Fruit fly (Drosophila melanogaster) whole organism, embryonic: ENCODE measurements around the gene CG42342.

Source experiments
- Adf1 ChIP-seq: fragments of 200-800 bp; sonication (Bioruptor generic); IDR thresholded peaks from 2 replicates; pipeline ENCODE4 v1.3.6; 2022; ENCODE audit warnings: missing biosample characterization, missing genetic modification characterization
- Aef1 ChIP-seq: fragments of 200-800 bp; sonication (Bioruptor generic); IDR thresholded peaks from 3 replicates; pipeline ENCODE4 v1.3.6; 2022; ENCODE audit warnings: missing biosample characterization, missing genetic modification characterization
- CG10366 ChIP-seq: fragments of 200-800 bp; sonication (Bioruptor generic); IDR thresholded peaks from 2 replicates; pipeline ENCODE4 v1.3.6; 2022; ENCODE audit warnings: missing biosample characterization, missing genetic modification characterization
- CG11504 ChIP-seq: fragments of 200-800 bp; sonication (Bioruptor generic); optimal IDR thresholded peaks from 3 replicates; lab custom pipeline; 2019; ENCODE audit warnings: missing biosample characterization, mild to moderate bottlenecking, missing genetic modification characterization, moderate library complexity
- CG12659 ChIP-seq: fragments of 200-800 bp; sonication (Bioruptor generic); optimal IDR thresholded peaks from 3 replicates; lab custom pipeline; 2017; ENCODE audit warnings: mild to moderate bottlenecking, missing biosample characterization, missing genetic modification reagents, missing genetic modification characterization
- CG1647 ChIP-seq: fragments of 200-800 bp; sonication (Bioruptor generic); optimal IDR thresholded peaks from 3 replicates; lab custom pipeline; 2016; ENCODE audit warnings: missing biosample characterization, missing genetic modification characterization
- CG17912 ChIP-seq: fragments of 200-800 bp; sonication (Bioruptor generic); optimal IDR thresholded peaks from 2 replicates; lab custom pipeline; 2018; ENCODE audit warnings: missing biosample characterization, mild to moderate bottlenecking, missing genetic modification characterization
- CG18599 ChIP-seq: fragments of 200-800 bp; sonication (Bioruptor generic); optimal IDR thresholded peaks from 3 replicates; lab custom pipeline; 2017; ENCODE audit warnings: missing biosample characterization, missing genetic modification characterization, mild to moderate bottlenecking, moderate library complexity, missing genetic modification reagents
- CG2889 ChIP-seq: fragments of 200-800 bp; sonication (Bioruptor generic); IDR thresholded peaks from 3 replicates; pipeline ENCODE4 v1.3.6; 2022; ENCODE audit warnings: missing biosample characterization, missing genetic modification characterization
- CG32772 ChIP-seq: fragments of 200-800 bp; sonication (Bioruptor generic); IDR thresholded peaks from 2 replicates; pipeline ENCODE4 v1.3.6; 2022; ENCODE audit warnings: missing biosample characterization, missing genetic modification characterization
- CG34376 ChIP-seq: fragments of 200-800 bp; sonication (Bioruptor generic); optimal IDR thresholded peaks from 2 replicates; lab custom pipeline; 2018; ENCODE audit warnings: missing biosample characterization, mild to moderate bottlenecking, missing genetic modification characterization
- CG4424 ChIP-seq: fragments of 200-800 bp; sonication (Bioruptor generic); optimal IDR thresholded peaks from 3 replicates; lab custom pipeline; 2016; ENCODE audit warnings: missing biosample characterization, missing genetic modification characterization
- CG4707 ChIP-seq: fragments of 200-800 bp; sonication (Bioruptor generic); optimal IDR thresholded peaks from 2 replicates; lab custom pipeline; 2018; ENCODE audit warnings: missing biosample characterization, mild to moderate bottlenecking, missing genetic modification characterization, moderate library complexity
- CG4854 ChIP-seq: fragments of 200-800 bp; sonication (Bioruptor generic); optimal IDR thresholded peaks from 2 replicates; lab custom pipeline; 2016; ENCODE audit warnings: missing biosample characterization, missing genetic modification characterization, inconsistent platforms
- CG6765 ChIP-seq: fragments of 200-800 bp; sonication (Bioruptor generic); optimal IDR thresholded peaks from 3 replicates; lab custom pipeline; 2017; ENCODE audit warnings: missing biosample characterization, mild to moderate bottlenecking, missing genetic modification characterization
- CG6791 ChIP-seq: fragments of 200-800 bp; sonication (Bioruptor generic); IDR thresholded peaks from 3 replicates; pipeline ENCODE4 v1.3.6; 2022; ENCODE audit warnings: missing biosample characterization, missing genetic modification characterization; ENCODE audit not compliant: partially characterized antibody
- CG8290 ChIP-seq, 3 experiments: fragments of 200-800 bp; sonication (Bioruptor generic); optimal IDR thresholded peaks; 2 replicates each; lab custom pipeline; 2016 to 2019; ENCODE audit warnings: missing biosample characterization in 3 of 3, missing genetic modification characterization in 3 of 3, mild to moderate bottlenecking in 2 of 3, moderate library complexity in 1 of 3
- CTCF ChIP-seq: fragments of 200-800 bp; sonication (Bioruptor generic); optimal IDR thresholded peaks from 2 replicates; lab custom pipeline; 2017; ENCODE audit warnings: missing biosample characterization, mild to moderate bottlenecking, missing genetic modification characterization, moderate library complexity
- Camta ChIP-seq: fragments of 200-800 bp; sonication (Bioruptor generic); optimal IDR thresholded peaks from 2 replicates; lab custom pipeline; 2016; ENCODE audit warnings: missing biosample characterization, missing genetic modification characterization
- Chrac-16 ChIP-seq: fragments of 200-800 bp; sonication (Bioruptor generic); optimal IDR thresholded peaks from 3 replicates; lab custom pipeline; 2016; ENCODE audit warnings: missing biosample characterization, missing genetic modification characterization
- E2f1 ChIP-seq: fragments of 200-800 bp; sonication (Bioruptor generic); IDR thresholded peaks from 2 replicates; pipeline ENCODE4 v1.3.6; 2022; ENCODE audit warnings: missing biosample characterization, missing genetic modification characterization
- E2f2 ChIP-seq: fragments of 200-800 bp; sonication (Bioruptor generic); IDR thresholded peaks from 2 replicates; pipeline ENCODE4 v1.3.6; 2022; ENCODE audit warnings: missing biosample characterization, missing genetic modification characterization
- ERR ChIP-seq: fragments of 200-800 bp; sonication (Bioruptor generic); optimal IDR thresholded peaks from 2 replicates; lab custom pipeline; 2016; ENCODE audit warnings: missing biosample characterization, missing genetic modification characterization
- Hey ChIP-seq: fragments of 200-800 bp; sonication (Bioruptor generic); optimal IDR thresholded peaks from 3 replicates; lab custom pipeline; 2018; ENCODE audit warnings: missing biosample characterization, mild to moderate bottlenecking, missing genetic modification characterization
- Mad ChIP-seq: fragments of 200-800 bp; sonication (Bioruptor generic); optimal IDR thresholded peaks from 2 replicates; lab custom pipeline; 2016; ENCODE audit warnings: missing biosample characterization, missing genetic modification characterization
- NC2β ChIP-seq: fragments of 200-800 bp; sonication (Bioruptor generic); optimal IDR thresholded peaks from 2 replicates; lab custom pipeline; 2016; ENCODE audit warnings: missing biosample characterization, missing genetic modification characterization
- Nf-YA ChIP-seq: fragments of 200-800 bp; sonication (Bioruptor generic); IDR thresholded peaks from 2 replicates; pipeline ENCODE4 v1.3.6; 2022; ENCODE audit warnings: missing biosample characterization, missing genetic modification characterization
- Oli ChIP-seq: fragments of 200-800 bp; sonication (Bioruptor generic); optimal IDR thresholded peaks from 2 replicates; lab custom pipeline; 2018; ENCODE audit warnings: missing biosample characterization, mild to moderate bottlenecking, missing genetic modification characterization, moderate library complexity
- Rx ChIP-seq: fragments of 200-800 bp; sonication (Bioruptor generic); IDR thresholded peaks from 2 replicates; pipeline ENCODE4 v1.3.6; 2022; ENCODE audit warnings: missing biosample characterization, missing genetic modification characterization
- Sox100B ChIP-seq: fragments of 200-800 bp; sonication (Bioruptor generic); optimal IDR thresholded peaks from 3 replicates; lab custom pipeline; 2018; ENCODE audit warnings: missing biosample characterization, mild to moderate bottlenecking, missing genetic modification characterization
- Ssrp ChIP-seq: fragments of 200-800 bp; sonication (Bioruptor generic); optimal IDR thresholded peaks from 2 replicates; lab custom pipeline; 2018; ENCODE audit warnings: missing biosample characterization, mild to moderate bottlenecking, missing genetic modification characterization, moderate library complexity
- TFAM ChIP-seq: fragments of 200-800 bp; sonication (Bioruptor generic); optimal IDR thresholded peaks from 2 replicates; lab custom pipeline; 2017; ENCODE audit warnings: missing biosample characterization, missing genetic modification characterization, inconsistent platforms
- Xrp1 ChIP-seq: fragments of 200-800 bp; sonication (Bioruptor generic); IDR thresholded peaks from 2 replicates; pipeline ENCODE4 v1.3.6; 2022; ENCODE audit warnings: missing biosample characterization, missing genetic modification characterization
- ash1 ChIP-seq: fragments of 200-800 bp; sonication (Bioruptor generic); optimal IDR thresholded peaks from 2 replicates; lab custom pipeline; 2018; ENCODE audit warnings: missing biosample characterization, mild to moderate bottlenecking, missing genetic modification characterization
- chif ChIP-seq, 2 experiments: fragments of 200-800 bp; sonication (Bioruptor generic); optimal IDR thresholded peaks; 3 replicates each; lab custom pipeline; 2016; ENCODE audit warnings: missing biosample characterization in 2 of 2, missing genetic modification characterization in 2 of 2
- ci ChIP-seq: fragments of 200-800 bp; sonication (Bioruptor generic); IDR thresholded peaks from 3 replicates; pipeline ENCODE4 v1.3.6; 2022; ENCODE audit warnings: missing biosample characterization, missing genetic modification characterization
- dati ChIP-seq: fragments of 200-800 bp; sonication (Bioruptor generic); IDR thresholded peaks from 2 replicates; pipeline ENCODE4 v1.3.6; 2022; ENCODE audit warnings: missing biosample characterization, missing genetic modification characterization
- dysf ChIP-seq: fragments of 200-800 bp; sonication (Bioruptor generic); IDR thresholded peaks from 3 replicates; pipeline ENCODE4 v1.3.6; 2022; ENCODE audit warnings: missing biosample characterization, missing genetic modification characterization
- en ChIP-seq: fragments of 200-800 bp; sonication (Bioruptor generic); optimal IDR thresholded peaks from 2 replicates; lab custom pipeline; 2016; ENCODE audit warnings: missing biosample characterization, missing genetic modification characterization
- fu2 ChIP-seq: fragments of 200-800 bp; sonication (Bioruptor generic); optimal IDR thresholded peaks from 2 replicates; lab custom pipeline; 2016; ENCODE audit warnings: missing biosample characterization, missing genetic modification characterization
- gfzf ChIP-seq: fragments of 200-800 bp; sonication (Bioruptor generic); optimal IDR thresholded peaks from 2 replicates; lab custom pipeline; 2016; ENCODE audit warnings: missing biosample characterization, mild to moderate bottlenecking, missing genetic modification characterization, moderate library complexity
- kah ChIP-seq: fragments of 200-800 bp; sonication (Bioruptor generic); optimal IDR thresholded peaks from 2 replicates; lab custom pipeline; 2018; ENCODE audit warnings: missing biosample characterization, mild to moderate bottlenecking, missing genetic modification characterization
- luna ChIP-seq: fragments of 200-800 bp; sonication (Bioruptor generic); optimal IDR thresholded peaks from 2 replicates; lab custom pipeline; 2016; ENCODE audit warnings: missing biosample characterization, missing genetic modification characterization
- org-1 ChIP-seq: fragments of 200-800 bp; sonication (Bioruptor generic); optimal IDR thresholded peaks from 2 replicates; lab custom pipeline; 2017; ENCODE audit warnings: missing biosample characterization, missing genetic modification characterization
- pho ChIP-seq: fragments of 200-800 bp; sonication (Bioruptor generic); optimal IDR thresholded peaks from 2 replicates; lab custom pipeline; 2016; ENCODE audit warnings: missing biosample characterization, missing genetic modification characterization
- salm ChIP-seq: fragments of 200-800 bp; sonication (Bioruptor generic); optimal IDR thresholded peaks from 2 replicates; lab custom pipeline; 2018; ENCODE audit warnings: missing biosample characterization, mild to moderate bottlenecking, missing genetic modification characterization
- slbo ChIP-seq: fragments of 200-800 bp; sonication (Bioruptor generic); IDR thresholded peaks from 2 replicates; pipeline ENCODE4 v1.3.6; 2022; ENCODE audit warnings: missing biosample characterization, missing genetic modification characterization
- tap ChIP-seq: fragments of 200-800 bp; optimal IDR thresholded peaks from 3 replicates; lab custom pipeline; 2019; ENCODE audit warnings: missing biosample characterization, mild to moderate bottlenecking, missing genetic modification characterization, moderate library complexity
- unc-4 ChIP-seq: fragments of 200-800 bp; sonication (Bioruptor generic); IDR thresholded peaks from 2 replicates; pipeline ENCODE4 v1.3.6; 2022; ENCODE audit warnings: missing biosample characterization, missing genetic modification characterization; ENCODE audit not compliant: partially characterized antibody
- usp ChIP-seq: fragments of >200 bp; optimal IDR thresholded peaks from 2 replicates; lab custom pipeline; 2017; ENCODE audit warnings: missing biosample characterization, missing genetic modification characterization
- vfl ChIP-seq: fragments of 200-800 bp; sonication (Bioruptor generic); optimal IDR thresholded peaks from 2 replicates; lab custom pipeline; 2016; ENCODE audit warnings: missing biosample characterization, missing genetic modification characterization
- zfh2 ChIP-seq: fragments of 200-800 bp; sonication (Bioruptor generic); optimal IDR thresholded peaks from 2 replicates; lab custom pipeline; 2016; ENCODE audit warnings: missing biosample characterization, missing genetic modification characterization

CG42342 gene

DNA sequence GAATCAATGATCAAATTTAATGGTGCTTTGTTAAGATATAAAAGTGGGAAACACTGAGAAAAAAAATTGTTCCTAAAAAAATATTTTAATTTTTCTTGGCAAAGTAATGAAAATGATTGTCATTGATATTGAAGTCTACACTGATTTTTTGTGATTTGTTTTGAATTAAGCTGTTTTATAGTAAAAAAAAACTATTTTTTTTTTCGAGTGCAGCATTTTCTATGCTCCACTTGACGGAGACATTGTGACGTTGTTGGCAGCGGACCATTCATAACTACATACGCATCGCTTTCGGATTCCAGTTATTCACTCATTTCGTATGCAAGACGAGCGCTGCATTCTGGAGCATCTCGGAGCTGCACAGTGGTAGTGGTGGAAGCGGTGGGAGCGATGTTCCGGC is 21.6 kb downstream of the CG42342 start (continued):
- TF ChIP-seq Rx (peak; percentile 58), CG17912 (GFP tag; lab: Kevin White, UChicago) (no peak), Hey (tag; lab: Kevin White, UChicago) (no peak), TFAM (no peak), unc-4 (GFP tag; lab: Robert Waterston, UW) (no peak), dati (GFP tag; lab: Robert Waterston, UW) (peak; percentile 65; the same call in 1 of the 2 replicates), CG4854 (GFP tag; lab: Kevin White, UChicago) (no peak), Oli (tag; lab: Kevin White, UChicago) (peak; percentile 68), pho (GFP tag; lab: Kevin White, UChicago) (no peak), luna (GFP tag; lab: Kevin White, UChicago) (no peak), CG4707 (GFP tag; lab: Kevin White, UChicago) (no peak), Ssrp (tag; lab: Kevin White, UChicago) (peak; percentile 69), Nf-YA (GFP tag; lab: Robert Waterston, UW) (0 out of 2 replicates have a peak, but pooled peaks have one; percentile 26), zfh2 (GFP tag; lab: Kevin White, UChicago) (no peak), CG1647 (peak; percentile 7), gfzf (no peak), dysf (peak; percentile 67), E2f2 (no peak; the same call in 1 of the 2 replicates), CG6791 (GFP tag; lab: Robert Waterston, UW) (no peak), CTCF (GFP tag; lab: Kevin White, UChicago) (peak; percentile 52), ash1 (GFP tag; lab: Kevin White, UChicago) (no peak), Sox100B (peak; percentile 84), org-1 (GFP tag; lab: Kevin White, UChicago) (no peak), Aef1 (peak; percentile 44; the same call in 2 of the 3 replicates), Chrac-16 (GFP tag; lab: Kevin White, UChicago) (no peak), usp (GFP tag; lab: Kevin White, UChicago) (no peak), CG34376 (no peak), en (GFP tag; lab: Kevin White, UChicago) (no peak), CG10366 (GFP tag; lab: Robert Waterston, UW) (peak; percentile 62), ci (GFP tag; lab: Robert Waterston, UW) (peak; percentile 91), Camta (GFP tag; lab: Kevin White, UChicago) (peak; percentile 46), kah (GFP tag; lab: Kevin White, UChicago) (peak; percentile 49), slbo (no peak), CG32772 (GFP tag; lab: Robert Waterston, UW) (peak; percentile 76), CG2889 (GFP tag; lab: Robert Waterston, UW) (0 out of 3 replicates have a peak, but pooled peaks have one; percentile 15), ERR (GFP tag; lab: Kevin White, UChicago) (no peak), CG12659 (no peak), Xrp1 (GFP tag; lab: Robert Waterston, UW) (peak; percentile 93), CG4424 (GFP tag; lab: Kevin White, UChicago) (peak; percentile 66), salm (tag; lab: Kevin White, UChicago) (peak; percentile 72), NC2β (peak; percentile 35), CG6765 (GFP tag; lab: Kevin White, UChicago) (no peak), CG11504 (peak; percentile 89), fu2 (GFP tag; lab: Kevin White, UChicago) (no peak), chif (GFP tag; optimal IDR thresholded peaks at IDR 0.05; lab: Kevin White, UChicago) (peak; percentile 27 to 48), E2f1 (peak; percentile 65), vfl (GFP tag; lab: Kevin White, UChicago) (no peak), tap (tag; lab: Kevin White, UChicago) (peak; percentile 90), CG18599 (GFP tag; lab: Kevin White, UChicago) (peak; percentile 55), Adf1 (no peak), CG8290 (GFP tag; optimal IDR thresholded peaks at IDR 0.05; lab: Kevin White, UChicago) (no peak), CG8290 (tag; optimal IDR thresholded peaks at IDR 0.05; lab: Kevin White, UChicago) (no peak), Mad (GFP tag; lab: Kevin White, UChicago) (no peak)
